Worm (Caenorhabditis elegans): ENCODE results near the gene F46G11.2.
A peak's percentile ranks its signal among the peaks of the same experiment; 100 is the strongest.

ce11 chrX:5775804-5776252 lies 12.1 kb upstream of the F46G11.2 start:
- TF ChIP-seq xbp-1 (tag; optimal IDR thresholded peaks at IDR 0.05) (peak; percentile 79), ztf-4 (tag; optimal IDR thresholded peaks at IDR 0.05) (peak; percentile 4), aly-2 (tag; optimal IDR thresholded peaks at IDR 0.05) (no peak), dsc-1 (tag; optimal IDR thresholded peaks at IDR 0.05) (peak; percentile 75), nhr-77 (tag; optimal IDR thresholded peaks at IDR 0.05) (peak; percentile 43), dpl-1 (GFP tag; optimal IDR thresholded peaks at IDR 0.05) (peak; percentile 32 to 70 (median 58)), zip-4 (GFP tag; optimal IDR thresholded peaks at IDR 0.05) (no peak), nhr-76 (tag; optimal IDR thresholded peaks at IDR 0.05) (no peak), zag-1 (tag; optimal IDR thresholded peaks at IDR 0.05) (no peak), nhr-12 (tag; optimal IDR thresholded peaks at IDR 0.05) (no peak), blmp-1 (tag; optimal IDR thresholded peaks at IDR 0.05) (peak; percentile 81)
